Worm (Caenorhabditis elegans) whole organism, young adult: ENCODE measurements around the gene sdz-19.
A peak's percentile ranks its signal among the peaks of the same experiment; 100 is the strongest.

Source experiments
- B0035.1 ChIP-seq: sonication (generic microtip); optimal IDR thresholded peaks from 2 replicates; lab custom pipeline; 2016; ENCODE audit warnings: missing genetic modification characterization, mild to moderate bottlenecking, missing compliant biosample characterization, missing genotype, missing genetic modification reagents
- B0336.3 ChIP-seq: fragments of 200-800 bp; sonication (Bioruptor generic); IDR thresholded peaks from 2 replicates; pipeline ENCODE4 v1.3.6; 2022; ENCODE audit warnings: missing genetic modification characterization, missing compliant biosample characterization
- C06A6.2 ChIP-seq: fragments of 200-800 bp; sonication (Bioruptor generic); conservative IDR thresholded peaks from 2 replicates; pipeline ENCODE4 v1.3.6; 2022; ENCODE audit warnings: missing genetic modification characterization, missing compliant biosample characterization
- D2030.7 ChIP-seq: fragments of 200-800 bp; sonication (Bioruptor generic); IDR thresholded peaks from 2 replicates; pipeline ENCODE4 v1.3.6; 2022; ENCODE audit warnings: missing genetic modification reagents, missing genetic modification characterization, missing compliant biosample characterization
- F33H1.4 ChIP-seq: fragments of 200-800 bp; sonication (Bioruptor generic); IDR thresholded peaks from 2 replicates; pipeline ENCODE4 v1.3.6; 2022; ENCODE audit warnings: missing genetic modification reagents, missing genetic modification characterization, missing compliant biosample characterization
- F55B11.4 ChIP-seq: sonication (generic microtip); optimal IDR thresholded peaks from 2 replicates; lab custom pipeline; 2016; ENCODE audit warnings: missing compliant biosample characterization, missing genetic modification characterization, borderline replicate concordance; ENCODE audit not compliant: insufficient read depth
- F57A8.1 ChIP-seq: fragments of 200-800 bp; sonication (Bioruptor generic); optimal IDR thresholded peaks from 2 replicates; lab custom pipeline; 2018; ENCODE audit warnings: mild to moderate bottlenecking, missing genetic modification characterization, moderate library complexity, missing compliant biosample characterization
- T07F8.4 ChIP-seq: sonication (generic microtip); optimal IDR thresholded peaks from 2 replicates; lab custom pipeline; 2016; ENCODE audit warnings: mild to moderate bottlenecking, missing genetic modification characterization, moderate library complexity, missing compliant biosample characterization
- Y53G8AR.9 ChIP-seq: fragments of 200-800 bp; sonication (Bioruptor generic); conservative IDR thresholded peaks from 2 replicates; pipeline ENCODE4 v1.3.6; 2022; ENCODE audit warnings: missing genetic modification reagents, missing genetic modification characterization, missing compliant biosample characterization
- Y56A3A.18 ChIP-seq: fragments of 200-800 bp; sonication (Bioruptor generic); IDR thresholded peaks from 2 replicates; pipeline ENCODE4 v1.3.6; 2022; ENCODE audit warnings: missing genetic modification reagents, missing genetic modification characterization, missing compliant biosample characterization
- Y67H2A.10 ChIP-seq: fragments of 200-800 bp; sonication (Bioruptor generic); conservative IDR thresholded peaks from 2 replicates; pipeline ENCODE4 v1.3.6; 2022; ENCODE audit warnings: missing genetic modification reagents, missing genetic modification characterization, missing compliant biosample characterization
- Y95B8A.8 ChIP-seq: fragments of 200-800 bp; sonication (Bioruptor generic); IDR thresholded peaks from 2 replicates; pipeline ENCODE4 v1.3.6; 2022; ENCODE audit warnings: missing genetic modification reagents, missing genetic modification characterization, missing compliant biosample characterization
- ama-1 ChIP-seq, 3 experiments: fragments of 150-350 bp in 1 of 3; sonication (generic microtip) in 2 of 3; optimal IDR thresholded peaks; 2 replicates each; lab custom pipeline; 2014 to 2018; ENCODE audit warnings: missing biosample characterization in 2 of 3, missing genetic modification characterization in 2 of 3, missing genetic modification reagents in 2 of 3
- attf-3 ChIP-seq: fragments of 200-800 bp; sonication (Bioruptor generic); conservative IDR thresholded peaks from 2 replicates; pipeline ENCODE4 v1.3.6; 2022; ENCODE audit warnings: missing genetic modification reagents, missing genetic modification characterization, missing compliant biosample characterization
- bed-2 ChIP-seq: fragments of 200-800 bp; sonication (Bioruptor generic); IDR thresholded peaks from 2 replicates; pipeline ENCODE4 v1.3.6; 2022; ENCODE audit warnings: missing genetic modification reagents, missing genetic modification characterization, missing compliant biosample characterization
- ceh-27 ChIP-seq: fragments of 200-800 bp; sonication (Bioruptor generic); optimal IDR thresholded peaks from 2 replicates; lab custom pipeline; 2018; ENCODE audit warnings: mild to moderate bottlenecking, missing genetic modification characterization, moderate library complexity, missing compliant biosample characterization
- ceh-79 ChIP-seq: sonication (generic microtip); optimal IDR thresholded peaks from 2 replicates; lab custom pipeline; 2017; ENCODE audit warnings: mild to moderate bottlenecking, missing genetic modification characterization, missing compliant biosample characterization
- ceh-91 ChIP-seq: fragments of 200-800 bp; sonication (Bioruptor generic); IDR thresholded peaks from 2 replicates; pipeline ENCODE4 v1.3.6; 2022; ENCODE audit warnings: missing genetic modification reagents, missing genetic modification characterization, missing compliant biosample characterization
- chd-7 ChIP-seq: sonication (generic microtip); optimal IDR thresholded peaks from 2 replicates; lab custom pipeline; 2016; ENCODE audit warnings: mild to moderate bottlenecking, missing genetic modification characterization, moderate library complexity, missing compliant biosample characterization
- die-1 ChIP-seq: sonication (generic microtip); optimal IDR thresholded peaks from 2 replicates; lab custom pipeline; 2016; ENCODE audit warnings: missing genotype, mild to moderate bottlenecking, missing genetic modification characterization, missing compliant biosample characterization
- dox-1 ChIP-seq: fragments of 200-800 bp; sonication (Bioruptor generic); IDR thresholded peaks from 2 replicates; pipeline ENCODE4 v1.3.6; 2022; ENCODE audit warnings: missing genetic modification reagents, missing genetic modification characterization, missing compliant biosample characterization
- dpl-1 ChIP-seq: fragments of 150-350 bp; optimal IDR thresholded peaks from 2 replicates; lab custom pipeline; 2014; ENCODE audit warnings: missing biosample characterization, missing genetic modification reagents, missing genetic modification characterization
- efl-1 ChIP-seq: fragments of 150-350 bp; optimal IDR thresholded peaks from 2 replicates; lab custom pipeline; 2014; ENCODE audit warnings: missing biosample characterization, missing genetic modification reagents, missing genetic modification characterization
- ekl-4 ChIP-seq: fragments of 200-800 bp; sonication (Bioruptor generic); IDR thresholded peaks from 2 replicates; pipeline ENCODE4 v1.3.6; 2022; ENCODE audit warnings: missing genetic modification reagents, missing genetic modification characterization, missing compliant biosample characterization
- ets-4 ChIP-seq: fragments of 200-800 bp; sonication (Bioruptor generic); optimal IDR thresholded peaks from 2 replicates; lab custom pipeline; 2018; ENCODE audit warnings: mild to moderate bottlenecking, missing genetic modification characterization, missing compliant biosample characterization
- fkh-3 ChIP-seq: sonication (generic microtip); optimal IDR thresholded peaks from 2 replicates; lab custom pipeline; 2016; ENCODE audit warnings: mild to moderate bottlenecking, missing genetic modification characterization, missing compliant biosample characterization
- hlh-26 ChIP-seq: fragments of 200-800 bp; sonication (Bioruptor generic); conservative IDR thresholded peaks from 2 replicates; pipeline ENCODE4 v1.3.6; 2022; ENCODE audit warnings: missing genetic modification reagents, missing genetic modification characterization, missing compliant biosample characterization
- let-526 ChIP-seq: fragments of 200-800 bp; sonication (Bioruptor generic); IDR thresholded peaks from 2 replicates; pipeline ENCODE4 v1.3.6; 2022; ENCODE audit warnings: missing genetic modification reagents, missing genetic modification characterization, missing compliant biosample characterization
- let-607 ChIP-seq, 2 experiments: fragments of 200-800 bp in 1 of 2; sonication (Bioruptor generic) in 1 of 2; sonication (generic microtip) in 1 of 2; optimal IDR thresholded peaks; 2 replicates each; lab custom pipeline; 2016 to 2018; ENCODE audit warnings: mild to moderate bottlenecking in 2 of 2, missing compliant biosample characterization in 2 of 2, missing genetic modification characterization in 2 of 2, moderate library complexity in 2 of 2, missing genotype in 1 of 2
- lsy-27 ChIP-seq: sonication (generic microtip); optimal IDR thresholded peaks from 2 replicates; lab custom pipeline; 2017; ENCODE audit warnings: missing genetic modification characterization, mild to moderate bottlenecking, missing compliant biosample characterization, antibody characterized with exemption, missing genotype, borderline replicate concordance; ENCODE audit not compliant: insufficient read depth
- madf-8 ChIP-seq: fragments of 200-800 bp; sonication (Bioruptor generic); conservative IDR thresholded peaks from 2 replicates; pipeline ENCODE4 v1.3.6; 2022; ENCODE audit warnings: missing genetic modification reagents, missing genetic modification characterization, missing compliant biosample characterization
- mcd-1 ChIP-seq: fragments of 200-800 bp; sonication (Bioruptor generic); IDR thresholded peaks from 2 replicates; pipeline ENCODE4 v1.3.6; 2022; ENCODE audit warnings: missing genetic modification reagents, missing genetic modification characterization, missing compliant biosample characterization
- nfya-2 ChIP-seq: fragments of 200-800 bp; sonication (Bioruptor generic); IDR thresholded peaks from 2 replicates; pipeline ENCODE4 v1.3.6; 2022; ENCODE audit warnings: missing genetic modification reagents, missing genetic modification characterization, missing compliant biosample characterization
- nhr-27 ChIP-seq: fragments of 200-800 bp; sonication (Bioruptor generic); optimal IDR thresholded peaks from 2 replicates; lab custom pipeline; 2018; ENCODE audit warnings: mild to moderate bottlenecking, missing genetic modification characterization, moderate library complexity, missing compliant biosample characterization
- nhr-80 ChIP-seq: sonication (generic microtip); optimal IDR thresholded peaks from 2 replicates; lab custom pipeline; 2016; ENCODE audit warnings: missing genetic modification characterization, missing compliant biosample characterization
- pha-4 ChIP-seq: fragments of 150-350 bp; sonication (generic microtip); optimal IDR thresholded peaks from 2 replicates; lab custom pipeline; 2014; ENCODE audit warnings: missing biosample characterization, missing genetic modification reagents, missing genetic modification characterization
- rec-8 ChIP-seq, 2 experiments: sonication (generic microtip); optimal IDR thresholded peaks; 2 replicates each; lab custom pipeline; 2016; ENCODE audit warnings: mild to moderate bottlenecking in 2 of 2, missing genetic modification characterization in 2 of 2, missing genetic modification reagents in 2 of 2, missing genotype in 2 of 2, missing biosample characterization in 1 of 2, missing compliant biosample characterization in 1 of 2, moderate library complexity in 1 of 2
- sdz-38 ChIP-seq: sonication (generic microtip); optimal IDR thresholded peaks from 2 replicates; lab custom pipeline; 2016; ENCODE audit warnings: missing genotype, missing genetic modification characterization, missing compliant biosample characterization
- sea-2 ChIP-seq: fragments of 200-800 bp; sonication (Bioruptor generic); IDR thresholded peaks from 2 replicates; pipeline ENCODE4 v1.3.6; 2022; ENCODE audit warnings: missing genetic modification characterization, missing compliant biosample characterization
- snpc-1.3 ChIP-seq: sonication (generic microtip); optimal IDR thresholded peaks from 2 replicates; lab custom pipeline; 2017; ENCODE audit warnings: missing genetic modification characterization, mild to moderate bottlenecking, missing compliant biosample characterization, antibody characterized with exemption, moderate library complexity, missing genotype, missing genetic modification reagents; ENCODE audit not compliant: insufficient read depth
- sptf-2 ChIP-seq: fragments of 200-800 bp; sonication (Bioruptor generic); optimal IDR thresholded peaks from 2 replicates; lab custom pipeline; 2018; ENCODE audit warnings: mild to moderate bottlenecking, missing genetic modification characterization, missing compliant biosample characterization
- tbp1 ChIP-seq: fragments of 200-800 bp; sonication (Bioruptor generic); optimal IDR thresholded peaks from 2 replicates; lab custom pipeline; 2018; ENCODE audit warnings: mild to moderate bottlenecking, missing genetic modification characterization, missing compliant biosample characterization
- unc-130 ChIP-seq: sonication (generic microtip); optimal IDR thresholded peaks from 2 replicates; lab custom pipeline; 2016; ENCODE audit warnings: missing genetic modification reagents, missing genetic modification characterization, missing compliant biosample characterization
- ztf-18 ChIP-seq: sonication (generic microtip); optimal IDR thresholded peaks from 2 replicates; lab custom pipeline; 2016; ENCODE audit warnings: missing genotype, mild to moderate bottlenecking, missing genetic modification characterization, missing compliant biosample characterization
- ztf-22 ChIP-seq: fragments of 200-800 bp; sonication (Bioruptor generic); optimal IDR thresholded peaks from 2 replicates; lab custom pipeline; 2018; ENCODE audit warnings: mild to moderate bottlenecking, missing genetic modification characterization, moderate library complexity, missing compliant biosample characterization
- ztf-28 ChIP-seq: fragments of 200-800 bp; sonication (Bioruptor generic); IDR thresholded peaks from 2 replicates; pipeline ENCODE4 v1.3.6; 2022; ENCODE audit warnings: missing genetic modification reagents, missing genetic modification characterization, missing compliant biosample characterization
- ztf-3 ChIP-seq: fragments of 200-800 bp; sonication (Bioruptor generic); optimal IDR thresholded peaks from 2 replicates; lab custom pipeline; 2018; ENCODE audit warnings: mild to moderate bottlenecking, missing genetic modification characterization, missing compliant biosample characterization

The sdz-19 gene

ce11 chrX:12480447-12480998, 22.6 kb downstream of the sdz-19 start, which contains the start of gene atf-6 (continued):
- TF ChIP-seq ztf-3 (no peak), Y53G8AR.9 (GFP tag; lab: Robert Waterston, UW) (peak; percentile 39; the same call in 1 of the 2 replicates), let-526 (GFP tag; lab: Robert Waterston, UW) (0 out of 2 replicates have a peak, but pooled peaks have one; percentile 20), unc-130 (GFP tag; lab: Kevin White, UChicago) (no peak), Y56A3A.18 (GFP tag; lab: Robert Waterston, UW) (no peak), F55B11.4 (tag; lab: Kevin White, UChicago) (no peak), sdz-38 (tag; lab: Kevin White, UChicago) (no peak), efl-1 (GFP tag; lab: Kevin White, UChicago) (no peak), B0336.3 (GFP tag; lab: Robert Waterston, UW) (peak; percentile 59; the same call in 1 of the 2 replicates), ama-1 (optimal IDR thresholded peaks at IDR 0.05; lab: Kevin White, UChicago) (no peak), ama-1 (GFP tag; optimal IDR thresholded peaks at IDR 0.05; lab: Kevin White, UChicago) (no peak), hlh-26 (GFP tag; lab: Robert Waterston, UW) (no peak), sptf-2 (GFP tag; lab: Kevin White, UChicago) (no peak), let-607 (tag; optimal IDR thresholded peaks at IDR 0.05; lab: Kevin White, UChicago) (peak; percentile 41 to 51), ceh-27 (peak; percentile 88), C06A6.2 (GFP tag; lab: Robert Waterston, UW) (peak; percentile 57; the same call in 1 of the 2 replicates), tbp1 (GFP tag; lab: Kevin White, UChicago) (peak; percentile 42), D2030.7 (GFP tag; lab: Robert Waterston, UW) (no peak), dpl-1 (GFP tag; lab: Kevin White, UChicago) (no peak), bed-2 (GFP tag; lab: Robert Waterston, UW) (0 out of 2 replicates have a peak, but pooled peaks have one; percentile 40), snpc-1.3 (tag; lab: Kevin White, UChicago) (no peak), nhr-80 (tag; lab: Kevin White, UChicago) (peak; percentile 97), nhr-27 (tag; lab: Kevin White, UChicago) (peak; percentile 3), fkh-3 (tag; lab: Kevin White, UChicago) (no peak), Y67H2A.10 (GFP tag; lab: Robert Waterston, UW) (no peak), F57A8.1 (GFP tag; lab: Kevin White, UChicago) (no peak), rec-8 (tag; optimal IDR thresholded peaks at IDR 0.05; lab: Kevin White, UChicago) (no peak), ceh-91 (GFP tag; lab: Robert Waterston, UW) (no peak), ceh-79 (tag; lab: Kevin White, UChicago) (no peak), attf-3 (GFP tag; lab: Robert Waterston, UW) (no peak), ztf-28 (GFP tag; lab: Robert Waterston, UW) (no peak), chd-7 (peak; percentile 65), ztf-18 (tag; lab: Kevin White, UChicago) (peak; percentile 64), ets-4 (GFP tag; lab: Kevin White, UChicago) (peak; percentile 80), ekl-4 (GFP tag; lab: Robert Waterston, UW) (0 out of 2 replicates have a peak, but pooled peaks have one; percentile 28), madf-8 (GFP tag; lab: Robert Waterston, UW) (no peak), dox-1 (GFP tag; lab: Robert Waterston, UW) (peak; percentile 92), Y95B8A.8 (GFP tag; lab: Robert Waterston, UW) (no peak), F33H1.4 (no peak), die-1 (no peak), ztf-22 (GFP tag; lab: Kevin White, UChicago) (no peak), sea-2 (no peak), T07F8.4 (no peak), lsy-27 (tag; lab: Kevin White, UChicago) (no peak), B0035.1 (tag; lab: Kevin White, UChicago) (no peak), nfya-2 (GFP tag; lab: Robert Waterston, UW) (no peak), pha-4 (tag; lab: Kevin White, UChicago) (no peak), mcd-1 (GFP tag; lab: Robert Waterston, UW) (peak; percentile 97)
